Worm (Caenorhabditis elegans) whole organism, L3 larva: ENCODE results near the gene Y5F2A.4.

Experiments used
- R02D3.7 ChIP-seq: fragments of 150-350 bp; optimal IDR thresholded peaks from 2 replicates; lab custom pipeline; 2014; ENCODE audit warnings: missing biosample characterization, missing genetic modification characterization
- ZK546.5 ChIP-seq: sonication (generic microtip); optimal IDR thresholded peaks from 2 replicates; lab custom pipeline; 2017; ENCODE audit warnings: missing biosample characterization, missing genetic modification characterization
- ama-1 ChIP-seq: fragments of 150-350 bp; optimal IDR thresholded peaks from 2 replicates; lab custom pipeline; 2018
- ceh-28 ChIP-seq: fragments of 150-350 bp; optimal IDR thresholded peaks from 2 replicates; lab custom pipeline; 2014; ENCODE audit warnings: missing biosample characterization, missing genetic modification reagents, missing genetic modification characterization
- ceh-9 ChIP-seq: sonication (generic microtip); optimal IDR thresholded peaks from 2 replicates; lab custom pipeline; 2018; ENCODE audit warnings: missing biosample characterization, missing genetic modification characterization
- elt-2 ChIP-seq: sonication (generic microtip); optimal IDR thresholded peaks from 2 replicates; lab custom pipeline; 2016; ENCODE audit warnings: missing genetic modification reagents, mild to moderate bottlenecking, missing genetic modification characterization, missing compliant biosample characterization
- eor-1 ChIP-seq, 2 experiments: fragments of 150-350 bp; optimal IDR thresholded peaks; 2 replicates each; lab custom pipeline; 2014 to 2018; ENCODE audit warnings: missing biosample characterization in 2 of 2, missing genetic modification characterization in 2 of 2
- fkh-2 ChIP-seq: fragments of 150-350 bp; optimal IDR thresholded peaks from 2 replicates; lab custom pipeline; 2014; ENCODE audit warnings: missing biosample characterization, missing genetic modification reagents, missing genetic modification characterization
- fos-1 ChIP-seq: fragments of 150-350 bp; optimal IDR thresholded peaks from 2 replicates; lab custom pipeline; 2014; ENCODE audit warnings: missing biosample characterization, missing genetic modification characterization
- hmg-11 ChIP-seq: sonication (generic microtip); optimal IDR thresholded peaks from 2 replicates; lab custom pipeline; 2016; ENCODE audit warnings: missing genetic modification characterization, missing compliant biosample characterization
- jun-1 ChIP-seq: fragments of 150-350 bp; optimal IDR thresholded peaks from 2 replicates; lab custom pipeline; 2014; ENCODE audit warnings: missing biosample characterization, missing genetic modification reagents, missing genetic modification characterization
- lin-15B ChIP-seq: fragments of 150-350 bp; optimal IDR thresholded peaks from 2 replicates; lab custom pipeline; 2014; ENCODE audit warnings: missing biosample characterization, missing genetic modification characterization
- lin-39 ChIP-seq: fragments of 150-350 bp; optimal IDR thresholded peaks from 2 replicates; lab custom pipeline; 2018; ENCODE audit warnings: missing biosample characterization, missing genetic modification reagents, missing genetic modification characterization
- lsy-12 ChIP-seq: sonication (generic microtip); optimal IDR thresholded peaks from 2 replicates; lab custom pipeline; 2016; ENCODE audit warnings: mild to moderate bottlenecking, missing genetic modification characterization, missing compliant biosample characterization
- mdl-1 ChIP-seq: fragments of 150-350 bp; optimal IDR thresholded peaks from 2 replicates; lab custom pipeline; 2014; ENCODE audit warnings: missing biosample characterization, missing genetic modification characterization
- mml-1 ChIP-seq: fragments of 150-350 bp; sonication (generic microtip); optimal IDR thresholded peaks from 3 replicates; lab custom pipeline; 2014; ENCODE audit warnings: missing biosample characterization, missing genetic modification characterization
- nfya-1 ChIP-seq: sonication (generic microtip); optimal IDR thresholded peaks from 2 replicates; lab custom pipeline; 2017; ENCODE audit warnings: missing genetic modification characterization, mild to moderate bottlenecking, missing compliant biosample characterization, antibody characterized with exemption, moderate library complexity; ENCODE audit not compliant: insufficient read depth
- nhr-23 ChIP-seq: fragments of 150-350 bp; optimal IDR thresholded peaks from 2 replicates; lab custom pipeline; 2014; ENCODE audit warnings: missing biosample characterization, missing genetic modification reagents, missing genetic modification characterization
- nhr-237 ChIP-seq: fragments of 150-350 bp; optimal IDR thresholded peaks from 2 replicates; lab custom pipeline; 2014; ENCODE audit warnings: missing biosample characterization, missing genetic modification characterization
- nhr-25 ChIP-seq: sonication (generic microtip); optimal IDR thresholded peaks from 2 replicates; lab custom pipeline; 2017; ENCODE audit warnings: missing biosample characterization, missing genetic modification characterization
- nhr-28 ChIP-seq: fragments of 150-350 bp; optimal IDR thresholded peaks from 2 replicates; lab custom pipeline; 2014; ENCODE audit warnings: missing biosample characterization, missing genetic modification characterization
- nhr-43 ChIP-seq: sonication (generic microtip); optimal IDR thresholded peaks from 2 replicates; lab custom pipeline; 2016; ENCODE audit warnings: mild to moderate bottlenecking, missing genetic modification characterization, missing compliant biosample characterization; ENCODE audit not compliant: poor library complexity, severe bottlenecking
- nhr-77 ChIP-seq: fragments of 150-350 bp; optimal IDR thresholded peaks from 2 replicates; lab custom pipeline; 2014; ENCODE audit warnings: missing biosample characterization, missing genetic modification characterization
- pha-4 ChIP-seq: fragments of 150-350 bp; optimal IDR thresholded peaks from 2 replicates; lab custom pipeline; 2014; ENCODE audit warnings: missing biosample characterization, missing genetic modification reagents, missing genetic modification characterization
- pqm-1 ChIP-seq: fragments of 150-350 bp; optimal IDR thresholded peaks from 2 replicates; lab custom pipeline; 2017; ENCODE audit warnings: missing biosample characterization, missing genetic modification characterization, inconsistent platforms
- sea-2 ChIP-seq: fragments of 150-350 bp; sonication (generic microtip); optimal IDR thresholded peaks from 4 replicates; lab custom pipeline; 2014; ENCODE audit warnings: missing biosample characterization, missing genetic modification reagents, missing genetic modification characterization
- skn-1 ChIP-seq: fragments of 150-350 bp; optimal IDR thresholded peaks from 2 replicates; lab custom pipeline; 2014; ENCODE audit warnings: missing biosample characterization, missing genetic modification characterization
- snpc-4 ChIP-seq: fragments of 150-350 bp; optimal IDR thresholded peaks from 2 replicates; lab custom pipeline; 2014; ENCODE audit warnings: missing biosample characterization, missing genetic modification characterization
- tbx-2 ChIP-seq: sonication (generic microtip); optimal IDR thresholded peaks from 2 replicates; lab custom pipeline; 2016; ENCODE audit warnings: mild to moderate bottlenecking, missing genetic modification characterization, missing compliant biosample characterization
- unc-39 ChIP-seq: sonication (generic microtip); optimal IDR thresholded peaks from 4 replicates; lab custom pipeline; 2017; ENCODE audit warnings: missing biosample characterization, missing genetic modification characterization
- unc-62 ChIP-seq: fragments of 150-350 bp; sonication (generic microtip); optimal IDR thresholded peaks from 4 replicates; lab custom pipeline; 2014; ENCODE audit warnings: missing biosample characterization, missing genetic modification reagents, missing genetic modification characterization
- zag-1 ChIP-seq: fragments of 150-350 bp; optimal IDR thresholded peaks from 2 replicates; lab custom pipeline; 2014; ENCODE audit warnings: missing biosample characterization, missing genetic modification characterization
- ztf-11 ChIP-seq: fragments of 150-350 bp; optimal IDR thresholded peaks from 2 replicates; lab custom pipeline; 2014; ENCODE audit warnings: missing biosample characterization, missing genetic modification characterization

Y5F2A.4 gene

DNA sequence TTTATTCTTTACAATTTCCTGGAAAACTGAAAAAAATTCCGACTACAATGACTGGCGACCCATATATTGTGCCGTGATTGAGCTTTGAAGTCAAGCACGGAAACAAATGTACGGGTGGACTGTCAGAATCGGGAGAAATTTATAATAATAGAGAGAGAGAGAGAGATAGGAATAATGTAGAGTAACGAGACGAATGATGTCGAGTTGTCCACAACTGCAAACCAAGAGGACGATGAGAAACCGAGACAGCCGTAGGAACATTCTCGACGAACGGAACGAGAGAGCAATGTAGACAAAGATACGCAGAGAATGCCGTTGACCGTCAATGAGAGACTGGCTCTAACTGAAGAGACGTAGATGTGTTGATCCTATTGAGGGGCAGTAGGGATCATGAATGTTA lies 50.8 kb downstream of the Y5F2A.4 start:
- TF ChIP-seq mml-1 (tag; lab: Kevin White, UChicago) (no peak), nhr-43 (tag; lab: Kevin White, UChicago) (peak; percentile 80), ceh-28 (tag; lab: Kevin White, UChicago) (peak; percentile 66), R02D3.7 (tag; lab: Kevin White, UChicago) (peak; percentile 46), unc-39 (no peak), nfya-1 (tag; lab: Kevin White, UChicago) (peak; percentile 90), pha-4 (peak; percentile 96), nhr-28 (no peak), nhr-237 (no peak), snpc-4 (tag; lab: Kevin White, UChicago) (peak; percentile 76), nhr-77 (tag; lab: Kevin White, UChicago) (no peak), mdl-1 (tag; lab: Kevin White, UChicago) (peak; percentile 13), sea-2 (GFP tag; lab: Kevin White, UChicago) (no peak), skn-1 (tag; lab: Kevin White, UChicago) (peak; percentile 84), lsy-12 (tag; lab: Kevin White, UChicago) (peak; percentile 58), nhr-25 (peak; percentile 94), eor-1 (tag; optimal IDR thresholded peaks at IDR 0.05; lab: Kevin White, UChicago) (no peak), zag-1 (tag; lab: Kevin White, UChicago) (peak; percentile 53), ama-1 (peak; percentile 92), pqm-1 (tag; lab: Kevin White, UChicago) (peak; percentile 69), jun-1 (tag; lab: Kevin White, UChicago) (peak; percentile 77), lin-15B (tag; lab: Kevin White, UChicago) (peak; percentile 64), ZK546.5 (tag; lab: Kevin White, UChicago) (no peak), unc-62 (GFP tag; lab: Kevin White, UChicago) (peak; percentile 70), lin-39 (tag; lab: Kevin White, UChicago) (peak; percentile 92), fos-1 (tag; lab: Kevin White, UChicago) (peak; percentile 73), ceh-9 (tag; lab: Kevin White, UChicago) (peak; percentile 63), tbx-2 (tag; lab: Kevin White, UChicago) (peak; percentile 47), elt-2 (tag; lab: Kevin White, UChicago) (peak; percentile 72), hmg-11 (tag; lab: Kevin White, UChicago) (peak; percentile 87), nhr-23 (tag; lab: Kevin White, UChicago) (peak; percentile 94), fkh-2 (no peak)

ce11 chrIV:11026648-11027047 lies 51.7 kb downstream of the Y5F2A.4 start:
- TF ChIP-seq lin-15B (tag; lab: Kevin White, UChicago) (peak; percentile 31), snpc-4 (tag; lab: Kevin White, UChicago) (peak; percentile 5), elt-2 (tag; lab: Kevin White, UChicago) (peak; percentile 0), ztf-11 (no peak), skn-1 (tag; lab: Kevin White, UChicago) (peak; percentile 31), unc-39 (no peak)
